Worm (Caenorhabditis elegans) whole organism, L4/young adult: Measurements from ENCODE around the gene F54B11.4.

ENCODE experiments used
- dao-5 ChIP-seq: sonication (generic microtip); optimal IDR thresholded peaks from 2 replicates; lab custom pipeline; 2016; ENCODE audit warnings: missing genotype, missing genetic modification characterization, moderate library complexity, missing compliant biosample characterization
- him-1 ChIP-seq: sonication (generic microtip); optimal IDR thresholded peaks from 2 replicates; lab custom pipeline; 2016; ENCODE audit warnings: missing genotype, missing genetic modification reagents, missing genetic modification characterization, missing compliant biosample characterization

ce11 chrX:13591953-13592352 is 514 bp upstream of the F54B11.4 start:
- TF ChIP-seq dao-5 (tag; lab: Kevin White, UChicago) (no peak), him-1 (no peak)
